Fruit fly (Drosophila melanogaster) whole organism: ENCODE data around the gene CG3164.
A peak's percentile ranks its signal among the peaks of the same experiment; 100 is the strongest.

Experiments
- CG8478 ChIP-seq: fragments of >200 bp; optimal IDR thresholded peaks from 2 replicates; lab custom pipeline; 2018; ENCODE audit warnings: inconsistent platforms
- Dll ChIP-seq: fragments of >200 bp; optimal IDR thresholded peaks from 2 replicates; lab custom pipeline; 2017
- EcR ChIP-seq, 2 experiments: fragments of >200 bp; optimal IDR thresholded peaks; 2 replicates each; lab custom pipeline; 2017; ENCODE audit warnings: missing biosample characterization in 2 of 2, missing genetic modification characterization in 2 of 2, missing genetic modification reagents in 2 of 2
- pan ChIP-seq: fragments of >200 bp; optimal IDR thresholded peaks from 2 replicates; lab custom pipeline; 2017
- psq ChIP-seq: fragments of >200 bp; optimal IDR thresholded peaks from 2 replicates; lab custom pipeline; 2017
- usp ChIP-seq: fragments of >200 bp; optimal IDR thresholded peaks from 2 replicates; lab custom pipeline; 2017; ENCODE audit warnings: missing biosample characterization, missing genetic modification characterization, mixed read lengths

CG3164 gene

DNA sequence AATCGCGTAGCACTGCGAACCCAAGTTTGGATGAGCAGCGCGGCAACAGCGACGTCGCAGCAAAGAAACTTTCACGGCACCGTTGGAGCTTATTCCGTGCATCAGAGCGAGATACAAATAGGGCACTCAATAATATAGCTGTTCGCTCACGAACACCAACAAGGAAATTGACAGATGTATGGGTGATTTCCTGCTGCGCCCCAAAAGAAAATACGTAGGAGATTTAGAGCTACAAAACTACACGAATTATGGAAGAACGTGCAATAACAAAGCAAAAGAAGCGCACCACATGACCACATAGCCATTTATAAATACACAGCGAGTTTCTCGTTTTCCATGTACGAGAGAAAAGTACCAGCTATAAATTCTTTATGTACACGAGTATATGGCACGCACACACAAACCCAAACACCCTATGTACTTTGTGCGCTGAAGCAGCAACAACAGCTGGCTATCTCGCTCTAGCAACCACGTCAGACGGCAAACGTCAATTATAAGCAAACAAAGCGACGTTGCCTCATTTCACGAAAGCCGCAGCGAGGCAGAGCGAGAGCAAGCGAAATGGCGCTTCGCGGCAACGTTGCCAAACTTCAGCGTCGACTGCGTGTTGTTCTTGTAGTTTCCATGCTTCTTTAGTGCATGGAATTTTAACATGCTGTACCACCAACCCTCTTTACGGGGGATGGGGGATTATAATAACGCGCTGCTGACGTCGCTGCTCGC is 31.0 kb upstream of the CG3164 start:
- TF ChIP-seq pan (no peak), psq (lab: Kevin White, UChicago) (no peak), CG8478 (lab: Kevin White, UChicago) (peak; percentile 57), Dll (lab: Kevin White, UChicago) (no peak)

dm6 chr2L:160581-161452 is 30.2 kb upstream of the CG3164 start:
- no peak for TF ChIP-seq pan
- TF ChIP-seq EcR (GFP tag; optimal IDR thresholded peaks at IDR 0.05; lab: Kevin White, UChicago) = peak in 1 of 2 experiments; percentile 27
- TF ChIP-seq CG8478 (lab: Kevin White, UChicago) = peak; percentile 80

DNA sequence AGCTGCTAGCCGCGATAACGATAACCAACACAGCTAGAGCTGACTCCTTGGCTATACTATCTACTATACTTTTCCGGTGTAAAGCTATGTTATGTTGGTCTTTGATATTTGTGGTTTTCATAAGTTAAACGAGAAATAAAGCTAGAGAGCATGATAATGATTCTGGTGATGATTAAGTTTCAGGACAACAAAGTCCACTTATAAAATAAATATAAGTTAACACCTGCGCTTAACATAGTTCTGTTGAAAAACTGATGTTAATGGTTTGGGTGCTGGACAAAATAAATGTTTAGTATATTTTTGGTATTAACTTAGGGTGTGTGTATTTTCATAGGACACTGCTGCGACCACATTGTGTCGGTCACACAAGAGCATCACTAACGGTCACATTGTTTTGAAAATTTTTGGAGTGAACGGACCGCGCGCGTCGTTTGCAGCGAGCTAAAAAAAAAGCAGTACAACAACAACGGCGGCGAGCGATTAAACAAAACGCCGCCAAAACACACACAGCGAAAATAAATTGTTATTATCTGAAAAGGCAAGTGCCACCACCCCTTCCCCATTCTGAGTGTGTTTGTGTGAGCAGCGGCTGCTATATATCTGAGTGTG is 28.2 kb upstream of the CG3164 start, which contains the start of the genes CG33635 and spen:
TSS of gene CG33635 (minus strand) at position 16 of the 609 bp plus-strand sequence.
TSS of gene spen (plus strand) at position 384 of the 609 bp plus-strand sequence.
- no peak for TF ChIP-seq CG8478 (lab: Kevin White, UChicago)

DNA sequence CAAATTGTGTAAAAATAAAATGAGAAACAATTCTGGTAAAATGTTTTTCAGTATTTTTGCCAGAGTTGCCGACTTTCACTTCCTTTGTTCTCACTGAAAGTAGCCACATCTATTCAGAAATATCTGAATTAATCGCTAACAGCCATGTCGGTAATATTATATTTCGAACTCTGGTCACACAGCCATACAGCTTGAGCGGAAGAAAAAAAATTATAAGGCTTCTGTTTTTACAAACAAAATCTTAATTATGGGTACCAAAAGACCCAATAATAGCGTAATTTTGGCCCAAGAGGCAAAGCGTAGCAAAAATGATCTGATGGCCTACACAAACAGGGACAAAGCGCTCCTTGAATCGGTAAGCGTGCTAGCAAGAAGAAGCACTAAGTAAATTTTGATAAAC is 25.4 kb upstream of the CG3164 start, which contains the start of gene CG3436:
TSS of gene CG3436 (plus strand) at position 36 of the 400 bp plus-strand sequence.
- TF ChIP-seq CG8478 (lab: Kevin White, UChicago) (no peak), EcR (GFP tag; optimal IDR thresholded peaks at IDR 0.05; lab: Kevin White, UChicago) (no peak), usp (GFP tag; lab: Kevin White, UChicago) (no peak), psq (lab: Kevin White, UChicago) (no peak), Dll (lab: Kevin White, UChicago) (no peak), pan (no peak)

DNA sequence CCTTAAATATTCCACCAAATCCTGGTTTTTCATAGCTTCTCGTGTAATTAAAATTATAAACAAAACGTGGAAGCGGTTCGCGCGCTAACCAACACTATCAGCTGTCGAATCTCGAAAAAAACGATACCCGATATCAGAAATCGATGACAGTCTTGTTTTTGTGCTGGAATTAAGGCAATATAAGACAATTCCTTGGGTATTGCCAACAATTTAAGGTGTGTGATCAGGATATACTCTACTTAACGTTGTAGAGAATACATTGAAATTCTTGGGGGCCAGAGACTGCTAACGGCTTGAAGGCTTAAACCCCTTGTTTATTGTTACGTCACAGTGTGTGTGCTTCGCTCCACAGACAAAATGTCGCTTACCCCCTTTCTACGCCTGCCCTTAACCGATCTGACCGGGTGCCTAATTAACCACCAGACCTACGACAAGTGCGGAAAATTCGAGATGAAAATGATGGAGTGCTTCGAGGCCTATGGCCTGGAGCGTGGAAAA is 24.7 kb upstream of the CG3164 start, which contains the start of gene Pus10:
TSS of gene Pus10 (minus strand) at position 91 of the 498 bp plus-strand sequence.
- TF ChIP-seq usp (GFP tag; lab: Kevin White, UChicago) = no peak
- no peak for TF ChIP-seq EcR (GFP tag; optimal IDR thresholded peaks at IDR 0.05; lab: Kevin White, UChicago)
- TF ChIP-seq pan = no peak
- no peak for TF ChIP-seq Dll (lab: Kevin White, UChicago)
- no peak for TF ChIP-seq CG8478 (lab: Kevin White, UChicago)
- no peak for TF ChIP-seq psq (lab: Kevin White, UChicago)

dm6 chr2L:153142-153541 is 22.6 kb upstream of the CG3164 start, which contains the start of gene CG42399:
Gene CG42399 (minus strand): TSS chr2L:153300.
- TF ChIP-seq pan (no peak), psq (lab: Kevin White, UChicago) (no peak), EcR (GFP tag; optimal IDR thresholded peaks at IDR 0.05; lab: Kevin White, UChicago) (no peak), usp (GFP tag; lab: Kevin White, UChicago) (no peak), CG8478 (lab: Kevin White, UChicago) (no peak), Dll (lab: Kevin White, UChicago) (no peak)

DNA sequence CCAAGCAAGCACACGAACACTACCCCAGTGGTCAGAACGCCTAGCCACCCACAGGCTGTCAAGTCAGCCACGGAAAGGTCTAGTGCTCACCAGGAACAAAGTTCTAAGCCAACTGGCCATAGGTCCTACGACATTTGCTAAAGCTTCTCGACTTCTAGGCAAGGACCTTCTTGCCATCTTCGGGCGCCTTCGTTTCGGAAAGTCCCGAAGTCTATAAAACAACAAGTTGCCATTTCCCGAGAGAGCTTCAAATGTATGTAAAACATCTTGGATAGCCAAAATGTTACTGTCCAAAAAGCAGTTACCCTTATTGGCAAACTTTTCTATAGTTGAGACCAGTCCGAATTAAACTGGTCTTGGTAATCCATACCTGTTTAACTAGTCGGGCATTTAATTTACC is 15.9 kb upstream of the CG3164 start:
- no peak for TF ChIP-seq Dll (lab: Kevin White, UChicago)
- TF ChIP-seq usp (GFP tag; lab: Kevin White, UChicago) = no peak
- no peak for TF ChIP-seq CG8478 (lab: Kevin White, UChicago)
- no peak for TF ChIP-seq psq (lab: Kevin White, UChicago)
- no peak for TF ChIP-seq pan
- TF ChIP-seq EcR (GFP tag; optimal IDR thresholded peaks at IDR 0.05; lab: Kevin White, UChicago) = no peak

DNA sequence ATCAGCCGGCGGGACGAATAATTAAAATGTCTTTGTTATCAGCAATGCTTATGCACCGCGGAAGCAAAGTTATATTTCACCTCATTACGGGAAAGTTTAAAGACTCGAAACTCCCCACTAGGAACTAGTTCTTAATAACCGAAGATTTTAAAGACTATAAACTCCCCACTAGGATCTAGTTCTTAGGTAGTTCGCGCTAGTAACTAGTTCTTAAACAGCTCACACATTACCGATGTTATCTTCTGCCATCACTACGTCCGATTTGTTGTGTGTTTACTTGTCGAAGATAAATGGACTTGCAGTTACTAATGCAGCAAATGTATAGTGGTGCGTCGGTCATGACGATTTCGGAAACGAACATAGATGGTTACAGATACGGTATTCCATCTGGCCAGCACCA is 12.5 kb upstream of the CG3164 start, which contains the start of the genes CG31974 and CG11454:
TSS of gene CG31974 (minus strand) at position 4 of the 400 bp plus-strand sequence.
TSS of gene CG11454 (plus strand) at position 236 of the 400 bp plus-strand sequence.
- TF ChIP-seq Dll (lab: Kevin White, UChicago) = no peak
- no peak for TF ChIP-seq usp (GFP tag; lab: Kevin White, UChicago)
- no peak for TF ChIP-seq EcR (GFP tag; optimal IDR thresholded peaks at IDR 0.05; lab: Kevin White, UChicago)
- TF ChIP-seq CG8478 (lab: Kevin White, UChicago) = no peak
- TF ChIP-seq pan = no peak

DNA sequence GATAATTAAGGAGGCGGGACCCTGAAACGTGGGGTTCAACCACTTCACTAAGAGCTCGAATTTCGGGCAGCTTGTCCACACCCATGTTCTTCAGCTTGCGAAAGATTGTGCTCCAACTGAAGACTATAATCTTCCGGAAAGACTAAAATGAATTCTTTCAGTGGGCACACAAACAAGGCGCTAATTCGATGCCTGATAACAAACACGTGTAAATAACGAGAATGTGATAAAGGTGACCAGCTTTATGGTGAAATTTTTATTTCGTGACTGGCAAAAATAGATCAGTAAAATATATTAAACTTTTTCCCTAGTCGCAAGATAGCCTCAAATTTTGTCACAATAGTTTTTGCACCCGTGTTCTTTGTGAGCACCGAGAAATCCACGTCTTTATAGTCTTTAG is 10.3 kb upstream of the CG3164 start, which contains the start of the genes CG31975 and ovm:
TSS of gene CG31975 (minus strand) at position 144 of the 400 bp plus-strand sequence.
TSS of gene ovm (minus strand) at position 144 of the 400 bp plus-strand sequence.
- TF ChIP-seq pan = no peak
- no peak for TF ChIP-seq EcR (GFP tag; optimal IDR thresholded peaks at IDR 0.05; lab: Kevin White, UChicago)
- no peak for TF ChIP-seq usp (GFP tag; lab: Kevin White, UChicago)
- TF ChIP-seq Dll (lab: Kevin White, UChicago) = no peak
- TF ChIP-seq psq (lab: Kevin White, UChicago) = no peak
- TF ChIP-seq CG8478 (lab: Kevin White, UChicago) = no peak

dm6 chr2L:139610-140009 is 9.0 kb upstream of the CG3164 start:
- TF ChIP-seq pan (no peak), psq (lab: Kevin White, UChicago) (no peak), usp (GFP tag; lab: Kevin White, UChicago) (no peak), Dll (lab: Kevin White, UChicago) (no peak), EcR (GFP tag; optimal IDR thresholded peaks at IDR 0.05; lab: Kevin White, UChicago) (no peak), CG8478 (lab: Kevin White, UChicago) (no peak)

dm6 chr2L:138063-138462 is 7.5 kb upstream of the CG3164 start:
- TF ChIP-seq pan = no peak
- TF ChIP-seq psq (lab: Kevin White, UChicago) = no peak
- TF ChIP-seq Dll (lab: Kevin White, UChicago) = no peak
- no peak for TF ChIP-seq usp (GFP tag; lab: Kevin White, UChicago)
- no peak for TF ChIP-seq CG8478 (lab: Kevin White, UChicago)
- TF ChIP-seq EcR (GFP tag; optimal IDR thresholded peaks at IDR 0.05; lab: Kevin White, UChicago) = no peak
